In the genomic region with DNA sequence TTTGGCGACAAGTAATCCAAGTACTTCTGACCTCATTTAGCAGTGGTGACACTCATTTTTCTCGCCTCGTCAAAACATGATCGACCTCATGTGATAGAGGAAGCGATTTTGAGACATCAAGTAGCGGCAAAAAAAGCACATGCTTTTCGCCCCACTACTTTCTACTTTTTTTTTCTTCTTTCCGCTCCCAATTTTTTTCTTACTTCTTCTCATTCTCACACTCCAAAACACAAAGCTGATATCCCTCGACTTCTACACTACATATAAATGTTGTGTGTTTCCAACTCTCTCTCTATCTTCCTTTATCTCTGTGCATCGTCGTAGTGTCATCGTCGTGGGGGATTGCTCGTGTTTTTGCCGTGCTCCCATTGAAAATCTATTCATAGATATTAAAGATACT, we compare ENCODE assay signal across 1 worm cellular context.
TF ChIP-seq lines count a peak whose summit lies in the region.

No protein-coding gene starts in this region.

TF ChIP-seq in whole organism, L1 larva, 84 proteins besides CTCF, POLR2A, EP300 and RAD21 (continued from another document):
- TF ChIP-seq dsc-1 (tag; optimal IDR thresholded peaks at IDR 0.05; lab: Kevin White, UChicago) (peak; percentile 30), ztf-11 (tag; optimal IDR thresholded peaks at IDR 0.05; lab: Kevin White, UChicago) (no peak), pax-3 (tag; optimal IDR thresholded peaks at IDR 0.05; lab: Kevin White, UChicago) (no peak)
